Worm (Caenorhabditis elegans) whole organism, young adult: ENCODE measurements around the gene T22C8.1.

Experiments used
- C06A6.2 ChIP-seq: fragments of 200-800 bp; sonication (Bioruptor generic); conservative IDR thresholded peaks from 2 replicates; pipeline ENCODE4 v1.3.6; 2022; ENCODE audit warnings: missing genetic modification characterization, missing compliant biosample characterization
- F33H1.4 ChIP-seq: fragments of 200-800 bp; sonication (Bioruptor generic); IDR thresholded peaks from 2 replicates; pipeline ENCODE4 v1.3.6; 2022; ENCODE audit warnings: missing genetic modification reagents, missing genetic modification characterization, missing compliant biosample characterization
- F39B2.1 ChIP-seq: fragments of 200-800 bp; sonication (Bioruptor generic); IDR thresholded peaks from 2 replicates; pipeline ENCODE4 v1.3.6; 2022; ENCODE audit warnings: missing genetic modification reagents, missing genetic modification characterization, missing compliant biosample characterization
- attf-3 ChIP-seq: fragments of 200-800 bp; sonication (Bioruptor generic); conservative IDR thresholded peaks from 2 replicates; pipeline ENCODE4 v1.3.6; 2022; ENCODE audit warnings: missing genetic modification reagents, missing genetic modification characterization, missing compliant biosample characterization
- cebp-1 ChIP-seq, 2 experiments: fragments of 200-800 bp in 1 of 2; sonication (Bioruptor generic) in 1 of 2; sonication (generic microtip) in 1 of 2; IDR thresholded peaks in 1 of 2; optimal IDR thresholded peaks in 1 of 2; 2 replicates each; pipeline versions ENCODE4 v1.3.6 to Lab custom; 2017 to 2022; ENCODE audit warnings: missing compliant biosample characterization in 2 of 2, missing genetic modification characterization in 2 of 2, mild to moderate bottlenecking in 1 of 2, missing genetic modification reagents in 1 of 2, moderate library complexity in 1 of 2
- ceh-58 ChIP-seq: fragments of 200-800 bp; sonication (Bioruptor generic); IDR thresholded peaks from 2 replicates; pipeline ENCODE4 v1.3.6; 2022; ENCODE audit warnings: missing genetic modification characterization, missing compliant biosample characterization
- him-1 ChIP-seq: sonication (generic microtip); optimal IDR thresholded peaks from 2 replicates; lab custom pipeline; 2016; ENCODE audit warnings: missing genotype, missing genetic modification reagents, missing genetic modification characterization, missing compliant biosample characterization
- madf-3 ChIP-seq: fragments of 200-800 bp; sonication (Bioruptor generic); IDR thresholded peaks from 2 replicates; pipeline ENCODE4 v1.3.6; 2022; ENCODE audit warnings: missing genetic modification reagents, missing genetic modification characterization, missing compliant biosample characterization
- mcd-1 ChIP-seq: fragments of 200-800 bp; sonication (Bioruptor generic); IDR thresholded peaks from 2 replicates; pipeline ENCODE4 v1.3.6; 2022; ENCODE audit warnings: missing genetic modification reagents, missing genetic modification characterization, missing compliant biosample characterization
- nfya-1 ChIP-seq: sonication (generic microtip); optimal IDR thresholded peaks from 2 replicates; lab custom pipeline; 2017; ENCODE audit warnings: antibody characterized with exemption, missing compliant biosample characterization, missing genetic modification characterization, borderline replicate concordance; ENCODE audit not compliant: insufficient read depth
- pha-4 ChIP-seq: fragments of 150-350 bp; sonication (generic microtip); optimal IDR thresholded peaks from 2 replicates; lab custom pipeline; 2014; ENCODE audit warnings: missing biosample characterization, missing genetic modification reagents, missing genetic modification characterization
- sptf-2 ChIP-seq: fragments of 200-800 bp; sonication (Bioruptor generic); optimal IDR thresholded peaks from 2 replicates; lab custom pipeline; 2018; ENCODE audit warnings: mild to moderate bottlenecking, missing genetic modification characterization, missing compliant biosample characterization
- zim-3 ChIP-seq: sonication (generic microtip); optimal IDR thresholded peaks from 2 replicates; lab custom pipeline; 2017; ENCODE audit warnings: mild to moderate bottlenecking, missing genetic modification characterization, moderate library complexity, missing compliant biosample characterization
- ztf-22 ChIP-seq: fragments of 200-800 bp; sonication (Bioruptor generic); optimal IDR thresholded peaks from 2 replicates; lab custom pipeline; 2018; ENCODE audit warnings: mild to moderate bottlenecking, missing genetic modification characterization, moderate library complexity, missing compliant biosample characterization

DNA sequence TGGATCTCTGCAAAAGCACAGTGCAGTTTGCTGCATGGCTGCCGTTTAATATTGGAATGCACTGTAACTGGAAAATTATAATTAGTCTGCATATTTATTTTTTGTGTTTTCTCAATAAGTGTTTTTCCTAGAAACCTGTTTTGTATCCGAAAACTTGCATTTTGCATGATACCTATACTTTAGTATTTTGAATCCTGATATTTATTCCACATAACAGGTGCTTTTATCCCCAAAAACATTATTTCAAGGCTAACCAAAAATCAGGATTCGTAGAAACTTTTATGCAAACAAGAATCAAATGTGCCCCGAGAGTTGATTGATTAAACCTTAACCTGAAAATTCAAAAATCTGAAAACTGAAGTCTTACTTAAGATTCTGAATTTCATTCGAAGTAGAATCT, 2.0 kb upstream of the T22C8.1 start:
- TF ChIP-seq madf-3 = no peak
- TF ChIP-seq zim-3 (tag; lab: Kevin White, UChicago) = no peak
- TF ChIP-seq pha-4 = no peak
- TF ChIP-seq ztf-22 (GFP tag; lab: Kevin White, UChicago) = no peak
- no peak for TF ChIP-seq him-1 (tag; lab: Kevin White, UChicago)
- TF ChIP-seq sptf-2 = no peak
- TF ChIP-seq nfya-1 (tag; lab: Kevin White, UChicago) = no peak
- no peak for TF ChIP-seq cebp-1 (GFP tag; IDR thresholded peaks at IDR 0.05; lab: Robert Waterston, UW)
- no peak for TF ChIP-seq cebp-1 (tag; optimal IDR thresholded peaks at IDR 0.05; lab: Kevin White, UChicago)
- no peak for TF ChIP-seq F33H1.4 (GFP tag; lab: Robert Waterston, UW)
- no peak for TF ChIP-seq mcd-1 (GFP tag; lab: Robert Waterston, UW)
- no peak for TF ChIP-seq attf-3 (GFP tag; lab: Robert Waterston, UW)
- no peak for TF ChIP-seq F39B2.1
- TF ChIP-seq C06A6.2 (GFP tag; lab: Robert Waterston, UW) = no peak
- TF ChIP-seq ceh-58 (GFP tag; lab: Robert Waterston, UW) = no peak
